Worm (Caenorhabditis elegans) whole organism, midembryonic: ENCODE measurements around the gene magu-2.
"Not testable (repeated sequence)": the region's sequence is repeated elsewhere in the genome, so short reads cannot be mapped to it uniquely, and the experiment has no call there.

Experiments
- T22C8.4 ChIP-seq: fragments of 200-800 bp; sonication (Bioruptor generic); IDR thresholded peaks from 2 replicates; pipeline ENCODE4 v1.3.6; 2022; ENCODE audit warnings: missing genetic modification characterization, missing compliant biosample characterization
- cog-1 ChIP-seq: sonication (generic microtip); optimal IDR thresholded peaks from 2 replicates; lab custom pipeline; 2016; ENCODE audit warnings: missing genetic modification characterization, missing compliant biosample characterization
- flt-1 ChIP-seq: fragments of 200-800 bp; sonication (Bioruptor generic); IDR thresholded peaks from 2 replicates; pipeline ENCODE4 v1.3.6; 2022; ENCODE audit warnings: missing genetic modification characterization, missing compliant biosample characterization
- klf-2 ChIP-seq: fragments of 200-800 bp; sonication (Bioruptor generic); conservative IDR thresholded peaks from 2 replicates; pipeline ENCODE4 v1.3.6; 2022; ENCODE audit warnings: missing genetic modification reagents, missing genetic modification characterization, missing compliant biosample characterization
- med-1 ChIP-seq: sonication (generic microtip); optimal IDR thresholded peaks from 2 replicates; lab custom pipeline; 2017; ENCODE audit warnings: missing genetic modification characterization, mild to moderate bottlenecking, missing compliant biosample characterization, antibody characterized with exemption, missing genetic modification reagents; ENCODE audit not compliant: insufficient read depth
- ref-1 ChIP-seq: fragments of 200-800 bp; sonication (Bioruptor generic); conservative IDR thresholded peaks from 2 replicates; pipeline ENCODE4 v1.3.6; 2022; ENCODE audit warnings: missing genetic modification reagents, missing genetic modification characterization, missing compliant biosample characterization
- tab-1 ChIP-seq: fragments of 200-800 bp; sonication (Bioruptor generic); IDR thresholded peaks from 2 replicates; pipeline ENCODE4 v1.3.6; 2022; ENCODE audit warnings: missing genetic modification characterization, missing compliant biosample characterization
- ztf-23 ChIP-seq: fragments of 200-800 bp; sonication (Bioruptor generic); IDR thresholded peaks from 2 replicates; pipeline ENCODE4 v1.3.6; 2022; ENCODE audit warnings: missing genetic modification reagents, missing genetic modification characterization, missing compliant biosample characterization
- ztf-29 ChIP-seq: fragments of 200-800 bp; sonication (Bioruptor generic); IDR thresholded peaks from 2 replicates; pipeline ENCODE4 v1.3.6; 2022; ENCODE audit warnings: missing genetic modification reagents, missing genetic modification characterization, missing compliant biosample characterization

The magu-2 gene

ce11 chrV:8800978-8801559, at the start of gene magu-2:
TSS of gene magu-2 (minus strand) at chrV:8801028.
- TF ChIP-seq ref-1 (GFP tag; lab: Robert Waterston, UW) (no peak), med-1 (GFP tag; lab: Kevin White, UChicago) (no peak), ztf-29 (GFP tag; lab: Robert Waterston, UW) (no peak), klf-2 (GFP tag; lab: Robert Waterston, UW) (no peak)

- TF ChIP-seq T22C8.4 (GFP tag; lab: Robert Waterston, UW); cog-1 (tag; lab: Kevin White, UChicago); ztf-23 (GFP tag; lab: Robert Waterston, UW): not testable (repeated sequence)
Observed at ce11 chrV:8835311-8835710, 34.5 kb upstream of the magu-2 start, which contains the start of gene F07B7.7. TSS of gene F07B7.7 (plus strand) at chrV:8835611.

- TF ChIP-seq flt-1, tab-1, ref-1 (GFP tag; lab: Robert Waterston, UW): not testable (repeated sequence)
Observed at ce11 chrV:8819855-8820254, 19.0 kb upstream of the magu-2 start, which contains the start of gene rpm-1. TSS of gene rpm-1 (minus strand) at chrV:8819955.

ce11 chrV:8805047-8805446, 4.2 kb upstream of the magu-2 start:
- TF ChIP-seq flt-1 (GFP tag; lab: Robert Waterston, UW) (no peak), tab-1 (GFP tag; lab: Robert Waterston, UW) (no peak), cog-1 (tag; lab: Kevin White, UChicago) (no peak), med-1 (GFP tag; lab: Kevin White, UChicago) (no peak), klf-2 (GFP tag; lab: Robert Waterston, UW) (no peak), ztf-23 (GFP tag; lab: Robert Waterston, UW) (no peak), ref-1 (GFP tag; lab: Robert Waterston, UW) (no peak), ztf-29 (GFP tag; lab: Robert Waterston, UW) (no peak), T22C8.4 (GFP tag; lab: Robert Waterston, UW) (no peak)

- TF ChIP-seq med-1 (GFP tag; lab: Kevin White, UChicago), result no peak
- TF ChIP-seq tab-1 (GFP tag; lab: Robert Waterston, UW), result no peak
- no peak for TF ChIP-seq T22C8.4 (GFP tag; lab: Robert Waterston, UW)
- no peak for TF ChIP-seq cog-1 (tag; lab: Kevin White, UChicago)
- no peak for TF ChIP-seq ztf-29 (GFP tag; lab: Robert Waterston, UW)
- no peak for TF ChIP-seq ref-1 (GFP tag; lab: Robert Waterston, UW)
- no peak for TF ChIP-seq klf-2 (GFP tag; lab: Robert Waterston, UW)
- no peak for TF ChIP-seq flt-1 (GFP tag; lab: Robert Waterston, UW)
- TF ChIP-seq ztf-23 (GFP tag; lab: Robert Waterston, UW), result no peak
Observed at ce11 chrV:8802252-8802651, 1.4 kb upstream of the magu-2 start.

ce11 chrV:8799293-8799812, 1.5 kb downstream of the magu-2 start:
- TF ChIP-seq cog-1 (tag; lab: Kevin White, UChicago) (no peak), klf-2 (GFP tag; lab: Robert Waterston, UW) (no peak), ztf-23 (GFP tag; lab: Robert Waterston, UW) (no peak), ref-1 (GFP tag; lab: Robert Waterston, UW) (no peak), ztf-29 (GFP tag; lab: Robert Waterston, UW) (no peak), T22C8.4 (GFP tag; lab: Robert Waterston, UW) (no peak), flt-1 (GFP tag; lab: Robert Waterston, UW) (no peak), med-1 (GFP tag; lab: Kevin White, UChicago) (no peak), tab-1 (GFP tag; lab: Robert Waterston, UW) (no peak)

ce11 chrV:8798470-8798869, 2.4 kb downstream of the magu-2 start:
- TF ChIP-seq ref-1 (GFP tag; lab: Robert Waterston, UW) (no peak), T22C8.4 (GFP tag; lab: Robert Waterston, UW) (no peak), flt-1 (GFP tag; lab: Robert Waterston, UW) (no peak), tab-1 (GFP tag; lab: Robert Waterston, UW) (no peak), ztf-29 (GFP tag; lab: Robert Waterston, UW) (no peak), med-1 (GFP tag; lab: Kevin White, UChicago) (no peak), ztf-23 (GFP tag; lab: Robert Waterston, UW) (no peak), cog-1 (tag; lab: Kevin White, UChicago) (no peak), klf-2 (GFP tag; lab: Robert Waterston, UW) (no peak)

- no peak for TF ChIP-seq med-1 (GFP tag; lab: Kevin White, UChicago)
- no peak for TF ChIP-seq cog-1 (tag; lab: Kevin White, UChicago)
- no peak for TF ChIP-seq T22C8.4 (GFP tag; lab: Robert Waterston, UW)
- no peak for TF ChIP-seq klf-2 (GFP tag; lab: Robert Waterston, UW)
- TF ChIP-seq flt-1 (GFP tag; lab: Robert Waterston, UW), result no peak; the same call in 1 of the 2 replicates
- TF ChIP-seq tab-1 (GFP tag; lab: Robert Waterston, UW), result no peak
- no peak for TF ChIP-seq ref-1 (GFP tag; lab: Robert Waterston, UW)
- TF ChIP-seq ztf-23 (GFP tag; lab: Robert Waterston, UW), result no peak
- TF ChIP-seq ztf-29 (GFP tag; lab: Robert Waterston, UW), result no peak
Observed at ce11 chrV:8796889-8797288, 3.9 kb downstream of the magu-2 start.

ce11 chrV:8796246-8796645, 4.6 kb downstream of the magu-2 start:
- no peak for TF ChIP-seq ref-1 (GFP tag; lab: Robert Waterston, UW)
- TF ChIP-seq ztf-23 (GFP tag; lab: Robert Waterston, UW), result no peak
- no peak for TF ChIP-seq flt-1 (GFP tag; lab: Robert Waterston, UW)
- no peak for TF ChIP-seq T22C8.4 (GFP tag; lab: Robert Waterston, UW)
- no peak for TF ChIP-seq cog-1 (tag; lab: Kevin White, UChicago)
- TF ChIP-seq klf-2 (GFP tag; lab: Robert Waterston, UW), result no peak
- TF ChIP-seq ztf-29 (GFP tag; lab: Robert Waterston, UW), result no peak
- no peak for TF ChIP-seq tab-1 (GFP tag; lab: Robert Waterston, UW)
- no peak for TF ChIP-seq med-1 (GFP tag; lab: Kevin White, UChicago)
